Fruit fly (Drosophila melanogaster): Measurements from ENCODE around the gene TTLL15.

DNA sequence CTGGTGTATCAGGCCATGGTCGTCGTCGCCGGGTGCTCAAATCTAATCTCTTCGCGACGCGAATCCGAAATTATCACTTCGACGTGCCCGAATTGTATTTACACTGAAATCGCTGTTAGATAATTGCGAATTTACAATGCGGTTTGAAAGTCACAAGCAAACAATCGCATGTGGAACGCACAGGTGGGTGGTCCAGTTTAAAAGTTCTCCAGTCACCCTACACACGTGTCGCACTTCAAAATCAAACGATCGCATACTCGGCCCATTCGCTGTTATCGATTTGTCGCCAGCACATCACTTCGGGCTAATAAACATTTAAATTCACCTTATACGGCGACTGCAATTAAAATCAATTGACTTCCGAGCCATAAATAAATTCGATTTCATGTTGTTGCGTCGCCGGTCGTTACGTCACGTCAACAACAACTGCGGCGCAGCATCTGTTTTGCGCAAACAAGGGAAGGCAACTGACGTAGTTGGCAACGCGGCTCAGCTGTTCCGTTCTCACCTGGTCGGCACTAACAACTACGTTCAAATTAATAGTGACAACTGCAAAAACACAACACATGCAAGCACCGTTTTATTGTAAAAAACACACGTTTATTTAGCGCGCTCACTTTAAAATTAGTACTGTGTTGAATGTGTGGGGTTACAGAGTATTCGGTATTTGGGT, 47.8 kb downstream of the TTLL15 start, which contains the start of gene CG6574:
- no peak for TF ChIP-seq CTCF (optimal IDR thresholded peaks at IDR 0.05)
- TF ChIP-seq CG8478 (optimal IDR thresholded peaks at IDR 0.05): no peak
